Fruit fly (Drosophila melanogaster) whole organism, wandering third instar larva: ENCODE results near the gene CG11322.

Source experiments
- Abd-B ChIP-seq: fragments of >200 bp; optimal IDR thresholded peaks from 2 replicates; lab custom pipeline; 2017; ENCODE audit warnings: missing biosample characterization, missing genetic modification characterization
- CG32264 ChIP-seq: fragments of 200-800 bp; sonication (Bioruptor generic); optimal IDR thresholded peaks from 2 replicates; lab custom pipeline; 2016; ENCODE audit warnings: missing biosample characterization, missing genetic modification characterization
- Dif ChIP-seq: fragments of 200-275, 200-300 bp; sonication (Bioruptor generic); optimal IDR thresholded peaks from 2 replicates; lab custom pipeline; 2018; ENCODE audit warnings: missing biosample characterization, missing genetic modification characterization; ENCODE audit not compliant: partially characterized antibody
- HLH106 ChIP-seq: fragments of 200-800 bp; optimal IDR thresholded peaks from 3 replicates; lab custom pipeline; 2019; ENCODE audit warnings: missing biosample characterization, mild to moderate bottlenecking, missing genetic modification characterization, moderate library complexity
- Hnf4 ChIP-seq: fragments of 200-800 bp; sonication (Bioruptor generic); optimal IDR thresholded peaks from 2 replicates; lab custom pipeline; 2016; ENCODE audit warnings: missing biosample characterization, mild to moderate bottlenecking, missing genetic modification characterization
- Hr78 ChIP-seq: fragments of >200 bp; optimal IDR thresholded peaks from 2 replicates; lab custom pipeline; 2017; ENCODE audit warnings: missing biosample characterization, missing genetic modification characterization
- Jra ChIP-seq: sonication (Bioruptor generic); optimal IDR thresholded peaks from 2 replicates; lab custom pipeline; 2016; ENCODE audit warnings: missing biosample characterization, missing genetic modification characterization
- Mio ChIP-seq: sonication (Bioruptor generic); optimal IDR thresholded peaks from 2 replicates; lab custom pipeline; 2016; ENCODE audit warnings: missing biosample characterization, missing genetic modification characterization
- N ChIP-seq: fragments of >200 bp; optimal IDR thresholded peaks from 2 replicates; lab custom pipeline; 2018; ENCODE audit warnings: missing biosample characterization, missing external identifiers, missing genetic modification characterization
- OdsH ChIP-seq: fragments of 200-800 bp; sonication (Bioruptor generic); optimal IDR thresholded peaks from 2 replicates; lab custom pipeline; 2016; ENCODE audit warnings: missing biosample characterization, mild to moderate bottlenecking, missing genetic modification characterization
- Rel ChIP-seq, 2 experiments: fragments of 200-800 bp; sonication (Bioruptor generic) in 1 of 2; optimal IDR thresholded peaks; 2 replicates in 1 of 2; 3 replicates in 1 of 2; lab custom pipeline; 2016 to 2019; ENCODE audit warnings: mild to moderate bottlenecking in 2 of 2, missing biosample characterization in 2 of 2, missing genetic modification characterization in 2 of 2, moderate library complexity in 1 of 2
- Sp1 ChIP-seq: fragments of 200-800 bp; sonication (Bioruptor generic); optimal IDR thresholded peaks from 3 replicates; lab custom pipeline; 2019; ENCODE audit warnings: missing biosample characterization, mild to moderate bottlenecking, missing genetic modification characterization, moderate library complexity
- br ChIP-seq: fragments of 200-800 bp; sonication (Bioruptor generic); optimal IDR thresholded peaks from 2 replicates; lab custom pipeline; 2016; ENCODE audit warnings: missing biosample characterization, missing genetic modification characterization
- brk ChIP-seq: fragments of 200-800 bp; sonication (Bioruptor generic); optimal IDR thresholded peaks from 2 replicates; lab custom pipeline; 2016; ENCODE audit warnings: missing biosample characterization, mild to moderate bottlenecking, missing genetic modification characterization
- dl ChIP-seq, 2 experiments: fragments of 175-275, 200-275 bp in 1 of 2; fragments of 200-275 bp in 1 of 2; sonication (Bioruptor generic); optimal IDR thresholded peaks; lab custom pipeline; 2018; ENCODE audit warnings: mild to moderate bottlenecking in 2 of 2, missing biosample characterization in 2 of 2, missing genetic modification characterization in 2 of 2, moderate library complexity in 2 of 2; ENCODE audit not compliant: partially characterized antibody in 2 of 2, insufficient read depth in 1 of 2
- dmrt93B ChIP-seq: fragments of 200-800 bp; sonication (Bioruptor generic); optimal IDR thresholded peaks from 2 replicates; lab custom pipeline; 2018; ENCODE audit warnings: missing biosample characterization, mild to moderate bottlenecking, missing genetic modification characterization
- dsf ChIP-seq: sonication (Bioruptor generic); optimal IDR thresholded peaks from 2 replicates; lab custom pipeline; 2016; ENCODE audit warnings: missing biosample characterization, missing genetic modification characterization, borderline replicate concordance
- ey ChIP-seq: fragments of 200-800 bp; sonication (Bioruptor generic); optimal IDR thresholded peaks from 2 replicates; lab custom pipeline; 2016; ENCODE audit warnings: missing biosample characterization, missing genetic modification characterization
- foxo ChIP-seq, 2 experiments: fragments of 200-800 bp; sonication (Bioruptor generic); optimal IDR thresholded peaks; 2 replicates in 1 of 2; 3 replicates in 1 of 2; lab custom pipeline; 2016 to 2017; ENCODE audit warnings: missing biosample characterization in 2 of 2, missing genetic modification characterization in 2 of 2
- fru ChIP-seq: fragments of 200-800 bp; sonication (Bioruptor generic); optimal IDR thresholded peaks from 3 replicates; lab custom pipeline; 2016; ENCODE audit warnings: missing biosample characterization, mild to moderate bottlenecking, missing genetic modification characterization
- h ChIP-seq: fragments of 200-800 bp; sonication (Bioruptor generic); optimal IDR thresholded peaks from 3 replicates; lab custom pipeline; 2016; ENCODE audit warnings: missing biosample characterization, mild to moderate bottlenecking, missing genetic modification characterization
- jim ChIP-seq: fragments of 175-275, 200-325 bp; sonication (Bioruptor generic); optimal IDR thresholded peaks from 2 replicates; lab custom pipeline; 2016; ENCODE audit warnings: missing biosample characterization, mild to moderate bottlenecking, missing genetic modification characterization
- lola ChIP-seq: fragments of >200 bp; optimal IDR thresholded peaks from 2 replicates; lab custom pipeline; 2017; ENCODE audit warnings: missing biosample characterization, missing genetic modification characterization
- pan ChIP-seq: fragments of >200 bp; optimal IDR thresholded peaks from 2 replicates; lab custom pipeline; 2017
- psq ChIP-seq: fragments of 200-800 bp; sonication (Bioruptor generic); optimal IDR thresholded peaks from 3 replicates; lab custom pipeline; 2017; ENCODE audit warnings: missing biosample characterization, mild to moderate bottlenecking, missing genetic modification characterization, moderate library complexity
- rgr ChIP-seq: fragments of 200-800 bp; sonication (Bioruptor generic); optimal IDR thresholded peaks from 3 replicates; lab custom pipeline; 2016; ENCODE audit warnings: missing biosample characterization, mild to moderate bottlenecking, missing genetic modification characterization
- sage ChIP-seq: fragments of 200-800 bp; sonication (Bioruptor generic); optimal IDR thresholded peaks from 2 replicates; lab custom pipeline; 2016; ENCODE audit warnings: missing biosample characterization, mild to moderate bottlenecking, missing genetic modification characterization
- sv ChIP-seq: fragments of 200-800 bp; sonication (Bioruptor generic); optimal IDR thresholded peaks from 3 replicates; lab custom pipeline; 2016; ENCODE audit warnings: missing biosample characterization, missing genetic modification characterization
- tai ChIP-seq: sonication (Bioruptor generic); optimal IDR thresholded peaks from 2 replicates; lab custom pipeline; 2016; ENCODE audit warnings: missing biosample characterization, missing genetic modification characterization
- woc ChIP-seq: sonication (Bioruptor generic); optimal IDR thresholded peaks from 2 replicates; lab custom pipeline; 2016; ENCODE audit warnings: missing biosample characterization, mild to moderate bottlenecking, missing genetic modification characterization

The CG11322 gene

dm6 chr2L:6797408-6797807, 38.0 kb upstream of the CG11322 start (continued):
- no peak for TF ChIP-seq Rel (GFP tag; optimal IDR thresholded peaks at IDR 0.05; lab: Kevin White, UChicago)
- no peak for TF ChIP-seq Rel (tag; optimal IDR thresholded peaks at IDR 0.05; lab: Kevin White, UChicago)
- peak; percentile 19 for TF ChIP-seq tai
- peak; percentile 2 for TF ChIP-seq ey
- no peak for TF ChIP-seq dsf
- TF ChIP-seq lola (GFP tag; lab: Kevin White, UChicago), result no peak
- peak; percentile 18 for TF ChIP-seq HLH106 (tag; lab: Kevin White, UChicago)
- TF ChIP-seq dl (GFP tag; optimal IDR thresholded peaks at IDR 0.05; lab: Kevin White, UChicago; ENCODE audit: insufficient read depth in 1 of 2, partially characterized antibody in 2 of 2), result no peak
- no peak for TF ChIP-seq pan
- peak; percentile 35 for TF ChIP-seq sage
- no peak for TF ChIP-seq Sp1 (GFP tag; lab: Kevin White, UChicago)
- TF ChIP-seq Abd-B (GFP tag; lab: Kevin White, UChicago), result no peak
- TF ChIP-seq dmrt93B, result no peak
- TF ChIP-seq, all 38 proteins: peak for 12

DNA sequence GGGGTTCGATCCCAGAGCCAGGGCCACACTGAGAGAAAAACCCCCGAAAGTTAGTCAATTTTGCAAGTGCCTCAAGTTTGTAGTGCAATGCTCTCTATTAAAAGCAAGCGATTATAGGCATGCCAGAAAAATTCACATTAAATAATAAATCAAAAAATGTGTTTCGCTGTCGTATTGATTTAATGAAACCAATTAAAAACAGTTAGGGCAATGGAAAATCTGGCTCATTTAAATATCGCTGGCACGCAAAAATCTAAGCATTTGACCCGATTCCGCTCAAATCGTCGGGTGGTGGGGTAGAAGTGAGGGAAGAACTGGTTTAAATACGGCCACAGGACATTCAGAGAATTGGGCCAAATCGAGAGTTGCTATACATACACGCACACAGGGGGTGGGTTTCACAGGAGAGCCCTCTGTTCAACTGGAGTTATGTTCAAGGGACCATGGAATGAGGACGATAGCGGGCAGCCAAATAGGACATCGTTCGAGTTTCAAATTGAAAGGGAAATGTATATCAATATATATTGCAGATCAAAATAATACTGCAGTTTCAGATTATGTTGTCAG, 35.6 kb upstream of the CG11322 start:
- TF ChIP-seq pan (no peak), OdsH (GFP tag; lab: Kevin White, UChicago) (no peak), jim (GFP tag; lab: Kevin White, UChicago) (no peak), Jra (GFP tag; lab: Kevin White, UChicago) (no peak), brk (GFP tag; lab: Kevin White, UChicago) (no peak), CG32264 (no peak), Hnf4 (no peak), h (GFP tag; lab: Kevin White, UChicago) (no peak), Mio (GFP tag; lab: Kevin White, UChicago) (no peak), br (GFP tag; lab: Kevin White, UChicago) (no peak), foxo (GFP tag; optimal IDR thresholded peaks at IDR 0.05; lab: Kevin White, UChicago) (peak in 1 of 2 experiments; percentile 11), woc (peak; percentile 17)

- TF ChIP-seq ey (no peak), dl (GFP tag; optimal IDR thresholded peaks at IDR 0.05; lab: Kevin White, UChicago; ENCODE audit: insufficient read depth in 1 of 2, partially characterized antibody in 2 of 2) (peak in 1 of 2 experiments; percentile 12), Hr78 (GFP tag; lab: Kevin White, UChicago) (no peak), fru (no peak), Jra (GFP tag; lab: Kevin White, UChicago) (no peak), Dif (peak; percentile 53), rgr (no peak), Hnf4 (peak; percentile 1)
Measured at dm6 chr2L:6794418-6794793, 35.0 kb upstream of the CG11322 start.

DNA sequence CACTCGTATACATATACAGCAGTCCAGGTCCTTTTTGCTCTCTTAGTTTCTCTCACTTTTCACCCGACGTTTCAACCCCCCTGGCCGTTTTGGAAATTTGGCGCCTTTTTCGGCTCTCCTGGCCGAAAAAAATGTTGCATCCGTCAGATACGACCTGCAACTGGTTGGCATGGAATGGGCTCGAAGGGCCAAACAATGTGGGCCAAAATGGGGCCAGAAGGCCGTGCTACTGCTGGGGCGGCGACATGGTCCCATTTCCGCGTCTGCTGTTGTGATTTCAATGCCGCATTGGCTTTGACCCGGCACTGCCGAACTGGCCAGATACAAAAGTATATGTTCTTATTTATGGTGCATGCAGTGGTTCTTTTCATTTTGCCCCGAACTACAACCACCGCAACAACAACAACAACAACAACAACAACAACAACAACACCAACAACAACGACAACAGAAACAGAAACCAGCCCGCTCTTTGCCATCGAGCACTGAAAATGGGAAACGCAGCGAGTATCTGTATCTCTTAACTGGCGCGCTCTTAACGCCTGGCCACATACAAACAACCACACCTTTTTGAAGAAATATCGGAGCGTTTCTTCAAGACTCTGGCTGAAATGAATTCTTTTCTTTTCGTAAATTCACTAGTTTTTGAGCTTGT, 34.5 kb upstream of the CG11322 start:
- TF ChIP-seq br (GFP tag; lab: Kevin White, UChicago) (no peak), N (GFP tag; lab: Kevin White, UChicago) (no peak), Dif (peak; percentile 2)

DNA sequence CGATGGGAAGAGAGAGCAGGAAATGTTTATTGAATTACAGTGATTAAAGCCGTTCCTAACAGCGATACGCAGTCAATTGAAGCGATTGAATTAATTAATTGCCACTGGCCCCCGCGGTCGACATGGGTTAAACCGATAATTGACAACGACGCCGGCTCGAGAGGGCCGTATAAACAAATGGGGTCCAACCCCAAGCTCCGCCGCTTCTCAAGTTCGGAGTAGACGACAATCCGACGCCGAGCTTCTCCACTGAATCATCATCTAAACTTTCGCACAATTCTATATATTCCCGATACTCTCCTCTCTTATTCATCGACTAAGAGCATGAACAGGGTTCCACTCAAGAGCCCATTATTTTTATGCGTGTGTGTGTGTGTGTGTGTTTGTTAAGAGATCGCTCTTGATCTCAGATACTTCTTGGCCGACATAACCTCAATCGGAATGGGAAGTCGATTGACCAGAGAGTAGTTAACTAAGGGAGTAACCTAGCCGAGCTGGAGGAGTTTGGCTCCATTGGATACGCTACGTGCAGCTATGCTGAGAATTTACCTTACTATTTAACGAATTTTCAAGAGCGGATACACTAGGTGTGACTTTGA, 32.5 kb upstream of the CG11322 start:
- TF ChIP-seq sv (GFP tag; lab: Kevin White, UChicago) (no peak), sage (no peak), Dif (peak; percentile 32), dl (GFP tag; optimal IDR thresholded peaks at IDR 0.05; lab: Kevin White, UChicago; ENCODE audit: insufficient read depth in 1 of 2, partially characterized antibody in 2 of 2) (peak in 1 of 2 experiments; percentile 69), dsf (no peak), Hr78 (GFP tag; lab: Kevin White, UChicago) (no peak), psq (GFP tag; lab: Kevin White, UChicago) (no peak)
